Worm (Caenorhabditis elegans): Measurements from ENCODE around the gene C11G6.2.
A peak's percentile ranks its signal among the peaks of the same experiment; 100 is the strongest.

C11G6.2 gene

ce11 chrX:16300422-16300821 is 28.0 kb upstream of the C11G6.2 start (continued):
- TF ChIP-seq dpff-1 (tag; optimal IDR thresholded peaks at IDR 0.05) (no peak), athp-1 (tag; optimal IDR thresholded peaks at IDR 0.05) (peak; percentile 4)

- TF ChIP-seq dpl-1 (GFP tag; optimal IDR thresholded peaks at IDR 0.05) (no peak), pha-4 (tag; optimal IDR thresholded peaks at IDR 0.05) (no peak), F10E7.11 (tag; optimal IDR thresholded peaks at IDR 0.05) (no peak), nhr-120 (GFP tag; IDR thresholded peaks at IDR 0.05) (no peak), lag-1 (GFP tag; IDR thresholded peaks at IDR 0.05) (no peak), ztf-6 (GFP tag; IDR thresholded peaks at IDR 0.05) (no peak), Y67H2A.10 (GFP tag; conservative IDR thresholded peaks at IDR 0.05) (no peak), ama-1 (optimal IDR thresholded peaks at IDR 0.05) (no peak), ama-1 (GFP tag; optimal IDR thresholded peaks at IDR 0.05) (no peak), fkh-3 (tag; optimal IDR thresholded peaks at IDR 0.05) (no peak), F52B5.7 (tag; optimal IDR thresholded peaks at IDR 0.05) (no peak), snpc-4 (GFP tag; optimal IDR thresholded peaks at IDR 0.05) (no peak), snpc-4 (tag; optimal IDR thresholded peaks at IDR 0.05) (no peak), zfh-2 (GFP tag; conservative IDR thresholded peaks at IDR 0.05) (no peak), zim-3 (tag; optimal IDR thresholded peaks at IDR 0.05) (no peak), mel-28 (tag; optimal IDR thresholded peaks at IDR 0.05; ENCODE audit: borderline replicate concordance) (no peak), ceh-58 (GFP tag; IDR thresholded peaks at IDR 0.05) (no peak), ztf-3 (GFP tag; optimal IDR thresholded peaks at IDR 0.05) (no peak), Y56A3A.18 (GFP tag; IDR thresholded peaks at IDR 0.05) (no peak), F57C9.4 (tag; optimal IDR thresholded peaks at IDR 0.05) (no peak)
Observed at ce11 chrX:16306164-16306563, 22.3 kb upstream of the C11G6.2 start, which contains the start of gene twk-22. Gene twk-22 (plus strand): TSS chrX:16306464.

- TF ChIP-seq snpc-1.3 (tag; optimal IDR thresholded peaks at IDR 0.05; ENCODE audit: insufficient read depth) (no peak), hlh-12 (tag; optimal IDR thresholded peaks at IDR 0.05) (no peak), bed-2 (GFP tag; IDR thresholded peaks at IDR 0.05) (0 out of 2 replicates have a peak, but pooled peaks have one; percentile 36), nhr-90 (tag; optimal IDR thresholded peaks at IDR 0.05) (no peak), egrh-3 (GFP tag; IDR thresholded peaks at IDR 0.05) (peak; percentile 81; the same call in 1 of the 2 replicates), efl-1 (GFP tag; optimal IDR thresholded peaks at IDR 0.05) (no peak), zfh-2 (GFP tag; conservative IDR thresholded peaks at IDR 0.05) (peak; percentile 92), snpc-4 (GFP tag; optimal IDR thresholded peaks at IDR 0.05) (peak; percentile 19), snpc-4 (tag; optimal IDR thresholded peaks at IDR 0.05) (peak in 3 of 4 experiments; percentile 65 to 93 (median 89)), hmg-1.2 (GFP tag; IDR thresholded peaks at IDR 0.05) (peak; percentile 59)
Observed at ce11 chrX:16309705-16310104, 18.7 kb upstream of the C11G6.2 start.

- TF ChIP-seq gei-17 (GFP tag; optimal IDR thresholded peaks at IDR 0.05) (no peak), Y53F4B.3 (GFP tag; IDR thresholded peaks at IDR 0.05) (no peak), ztf-22 (GFP tag; optimal IDR thresholded peaks at IDR 0.05) (no peak), snpc-4 (GFP tag; optimal IDR thresholded peaks at IDR 0.05) (no peak), snpc-4 (tag; optimal IDR thresholded peaks at IDR 0.05) (no peak)
Observed at ce11 chrX:16317629-16318028, 10.8 kb upstream of the C11G6.2 start, which contains the start of gene T01B4.3. Gene T01B4.3 (minus strand): TSS chrX:16317729.

- TF ChIP-seq somi-1 (GFP tag; optimal IDR thresholded peaks at IDR 0.05) = no peak
- TF ChIP-seq snpc-4 (GFP tag; optimal IDR thresholded peaks at IDR 0.05) = no peak
- peak in 1 of 4 experiments; percentile 20 for TF ChIP-seq snpc-4 (tag; optimal IDR thresholded peaks at IDR 0.05)
- TF ChIP-seq pbrm-1 (GFP tag; IDR thresholded peaks at IDR 0.05) = no peak
- TF ChIP-seq egrh-3 (GFP tag; IDR thresholded peaks at IDR 0.05) = peak; percentile 55; the same call in 1 of the 2 replicates
Observed at ce11 chrX:16318248-16318647, 10.2 kb upstream of the C11G6.2 start.

All from whole organism, young adult.